Worm (Caenorhabditis elegans) whole organism, young adult: ENCODE data around the gene toca-2.
A peak's percentile ranks its signal among the peaks of the same experiment; 100 is the strongest.

Source experiments
- B0019.2 ChIP-seq: fragments of 200-800 bp; sonication (Bioruptor generic); conservative IDR thresholded peaks from 2 replicates; pipeline ENCODE4 v1.3.6; 2022; ENCODE audit warnings: missing genetic modification reagents, missing genetic modification characterization, missing compliant biosample characterization
- ceh-40 ChIP-seq: fragments of 200-800 bp; sonication (Bioruptor generic); IDR thresholded peaks from 2 replicates; pipeline ENCODE4 v1.3.6; 2022; ENCODE audit warnings: missing genetic modification characterization, missing compliant biosample characterization
- efl-1 ChIP-seq: fragments of 150-350 bp; optimal IDR thresholded peaks from 2 replicates; lab custom pipeline; 2014; ENCODE audit warnings: missing biosample characterization, missing genetic modification reagents, missing genetic modification characterization
- ekl-4 ChIP-seq: fragments of 200-800 bp; sonication (Bioruptor generic); IDR thresholded peaks from 2 replicates; pipeline ENCODE4 v1.3.6; 2022; ENCODE audit warnings: missing genetic modification reagents, missing genetic modification characterization, missing compliant biosample characterization
- hlh-26 ChIP-seq: fragments of 200-800 bp; sonication (Bioruptor generic); conservative IDR thresholded peaks from 2 replicates; pipeline ENCODE4 v1.3.6; 2022; ENCODE audit warnings: missing genetic modification reagents, missing genetic modification characterization, missing compliant biosample characterization
- unc-62 ChIP-seq: fragments of 150-350 bp; optimal IDR thresholded peaks from 2 replicates; lab custom pipeline; 2014; ENCODE audit warnings: missing biosample characterization, missing genetic modification reagents, missing genetic modification characterization

ce11 chrIII:13771145-13771544 lies 15.4 kb downstream of the toca-2 start, which contains the start of the genes cyk-4 and pdr-1:
- TF ChIP-seq ekl-4 (GFP tag; lab: Robert Waterston, UW) = no peak
- no peak for TF ChIP-seq ceh-40 (GFP tag; lab: Robert Waterston, UW)
- no peak for TF ChIP-seq unc-62
- peak; percentile 36 for TF ChIP-seq efl-1 (GFP tag; lab: Kevin White, UChicago)
- no peak for TF ChIP-seq B0019.2 (GFP tag; lab: Robert Waterston, UW)
- no peak for TF ChIP-seq hlh-26 (GFP tag; lab: Robert Waterston, UW)
